Fruit fly (Drosophila melanogaster): ENCODE measurements around the gene CG10920.

CG10920 gene

dm6 chrX:7892539-7892899 lies 38.5 kb upstream of the CG10920 start (continued):
- TF ChIP-seq CG10669 (GFP tag; optimal IDR thresholded peaks at IDR 0.05) (peak; percentile 39), Hr4 (GFP tag; optimal IDR thresholded peaks at IDR 0.05) (peak; percentile 37), Sox15 (GFP tag; optimal IDR thresholded peaks at IDR 0.05) (no peak), spab (GFP tag; optimal IDR thresholded peaks at IDR 0.05) (peak; percentile 8), vri (GFP tag; optimal IDR thresholded peaks at IDR 0.05) (peak; percentile 56), CG31627 (GFP tag; optimal IDR thresholded peaks at IDR 0.05) (peak; percentile 62), Blimp-1 (GFP tag; optimal IDR thresholded peaks at IDR 0.05) (no peak), achi (GFP tag; optimal IDR thresholded peaks at IDR 0.05) (peak; percentile 53), CG8632 (GFP tag; optimal IDR thresholded peaks at IDR 0.05) (peak; percentile 25), dsx (GFP tag; optimal IDR thresholded peaks at IDR 0.05; ENCODE audit: poor library complexity, severe bottlenecking) (no peak), Gug (GFP tag; IDR thresholded peaks at IDR 0.05) (0 out of 2 replicates have a peak, but pooled peaks have one; percentile 27), eg (GFP tag; IDR thresholded peaks at IDR 0.05) (no peak), topi (GFP tag; optimal IDR thresholded peaks at IDR 0.05) (peak; percentile 74), CG11294 (GFP tag; IDR thresholded peaks at IDR 0.05) (no peak), CG32006 (GFP tag; optimal IDR thresholded peaks at IDR 0.05) (peak; percentile 71), CG16779 (tag; optimal IDR thresholded peaks at IDR 0.05) (no peak)

- TF ChIP-seq salr (GFP tag; optimal IDR thresholded peaks at IDR 0.05) (no peak), CG16779 (tag; optimal IDR thresholded peaks at IDR 0.05) (no peak), OdsH (GFP tag; optimal IDR thresholded peaks at IDR 0.05) (no peak), net (GFP tag; optimal IDR thresholded peaks at IDR 0.05) (no peak), acj6 (GFP tag; optimal IDR thresholded peaks at IDR 0.05) (peak; percentile 14), CG6276 (GFP tag; optimal IDR thresholded peaks at IDR 0.05) (peak; percentile 19), CG6854 (GFP tag; optimal IDR thresholded peaks at IDR 0.05) (no peak), achi (GFP tag; optimal IDR thresholded peaks at IDR 0.05) (peak; percentile 1), CG6792 (GFP tag; optimal IDR thresholded peaks at IDR 0.05) (no peak), lz (GFP tag; optimal IDR thresholded peaks at IDR 0.05) (peak; percentile 9), CG11902 (GFP tag; optimal IDR thresholded peaks at IDR 0.05) (no peak), Ets96B (tag; optimal IDR thresholded peaks at IDR 0.05) (peak; percentile 27), ss (GFP tag; optimal IDR thresholded peaks at IDR 0.05) (peak; percentile 42 to 52), topi (GFP tag; optimal IDR thresholded peaks at IDR 0.05) (no peak), Hr4 (GFP tag; optimal IDR thresholded peaks at IDR 0.05) (no peak), fkh (GFP tag; optimal IDR thresholded peaks at IDR 0.05) (no peak), dac (GFP tag; optimal IDR thresholded peaks at IDR 0.05) (no peak), CG1621 (tag; optimal IDR thresholded peaks at IDR 0.05) (no peak), CG4318 (GFP tag; optimal IDR thresholded peaks at IDR 0.05) (no peak), CG31627 (GFP tag; optimal IDR thresholded peaks at IDR 0.05) (no peak), eg (GFP tag; IDR thresholded peaks at IDR 0.05) (no peak), CG11762 (GFP tag; optimal IDR thresholded peaks at IDR 0.05; ENCODE audit: insufficient read depth) (no peak), CG8319 (GFP tag; optimal IDR thresholded peaks at IDR 0.05) (no peak), Hr39 (GFP tag; optimal IDR thresholded peaks at IDR 0.05) (no peak), CG15336 (GFP tag; IDR thresholded peaks at IDR 0.05) (0 out of 2 replicates have a peak, but pooled peaks have one; percentile 15), vri (GFP tag; optimal IDR thresholded peaks at IDR 0.05) (peak; percentile 15), Eip93F (GFP tag; optimal IDR thresholded peaks at IDR 0.05) (no peak), fd59A (GFP tag; optimal IDR thresholded peaks at IDR 0.05) (no peak), CG3919 (GFP tag; optimal IDR thresholded peaks at IDR 0.05) (peak; percentile 33), CG32006 (GFP tag; optimal IDR thresholded peaks at IDR 0.05) (peak; percentile 31), Lpt (GFP tag; optimal IDR thresholded peaks at IDR 0.05) (no peak), cyc (GFP tag; optimal IDR thresholded peaks at IDR 0.05) (no peak), CG3032 (tag; optimal IDR thresholded peaks at IDR 0.05) (peak; percentile 34), Hr38 (GFP tag; optimal IDR thresholded peaks at IDR 0.05) (no peak), CG10631 (GFP tag; optimal IDR thresholded peaks at IDR 0.05) (peak; percentile 26), Met (GFP tag; optimal IDR thresholded peaks at IDR 0.05) (no peak), Blimp-1 (GFP tag; optimal IDR thresholded peaks at IDR 0.05) (peak; percentile 6), Gug (GFP tag; IDR thresholded peaks at IDR 0.05) (no peak), Eip75B (GFP tag; optimal IDR thresholded peaks at IDR 0.05) (no peak), CG34406 (GFP tag; optimal IDR thresholded peaks at IDR 0.05) (no peak), CG8632 (GFP tag; optimal IDR thresholded peaks at IDR 0.05) (no peak)
These were observed 37.8 kb upstream of the CG10920 start, which contains the start of gene Nek2 for dm6 chrX:7891596-7892538. TSS of gene Nek2 (minus strand) at chrX:7891646.
